Fruit fly (Drosophila melanogaster) whole organism, prepupa: ENCODE measurements around the gene Or7a.
A peak's percentile ranks its signal among the peaks of the same experiment; 100 is the strongest.

Experiments
- Blimp-1 ChIP-seq: fragments of 200-800 bp; sonication (Bioruptor generic); optimal IDR thresholded peaks from 3 replicates; lab custom pipeline; 2017; ENCODE audit warnings: missing biosample characterization, missing genetic modification characterization, mild to moderate bottlenecking, moderate library complexity, missing genetic modification reagents
- CG10669 ChIP-seq: fragments of 200-800 bp; sonication (Bioruptor generic); optimal IDR thresholded peaks from 3 replicates; lab custom pipeline; 2018; ENCODE audit warnings: missing biosample characterization, mild to moderate bottlenecking, missing genetic modification characterization, moderate library complexity
- CG11294 ChIP-seq: fragments of 200-800 bp; sonication (Bioruptor generic); IDR thresholded peaks from 2 replicates; pipeline ENCODE4 v1.3.6; 2022; ENCODE audit warnings: missing biosample characterization, missing genetic modification characterization
- CG11762 ChIP-seq: fragments of 200-800 bp; sonication (Bioruptor generic); optimal IDR thresholded peaks from 3 replicates; lab custom pipeline; 2016; ENCODE audit warnings: missing biosample characterization, missing genetic modification characterization; ENCODE audit not compliant: insufficient read depth
- CG15336 ChIP-seq: fragments of 200-800 bp; sonication (Bioruptor generic); IDR thresholded peaks from 2 replicates; pipeline ENCODE4 v1.3.6; 2022; ENCODE audit warnings: missing biosample characterization, missing genetic modification characterization
- CG1621 ChIP-seq: fragments of 200-800 bp; sonication (Bioruptor generic); optimal IDR thresholded peaks from 3 replicates; lab custom pipeline; 2018; ENCODE audit warnings: missing biosample characterization, mild to moderate bottlenecking, missing genetic modification characterization
- CG16779 ChIP-seq: fragments of 200-800 bp; sonication (Bioruptor generic); optimal IDR thresholded peaks from 3 replicates; lab custom pipeline; 2017; ENCODE audit warnings: missing biosample characterization, mild to moderate bottlenecking, missing genetic modification characterization
- CG3032 ChIP-seq: fragments of 200-800 bp; optimal IDR thresholded peaks from 2 replicates; lab custom pipeline; 2019; ENCODE audit warnings: missing biosample characterization, mild to moderate bottlenecking, missing genetic modification characterization, moderate library complexity
- CG31627 ChIP-seq: fragments of 200-800 bp; sonication (Bioruptor generic); optimal IDR thresholded peaks from 3 replicates; lab custom pipeline; 2016; ENCODE audit warnings: missing biosample characterization, missing genetic modification characterization
- CG32006 ChIP-seq: fragments of 200-800 bp; sonication (Bioruptor generic); optimal IDR thresholded peaks from 3 replicates; lab custom pipeline; 2017; ENCODE audit warnings: missing biosample characterization, mild to moderate bottlenecking, missing genetic modification characterization
- CG3919 ChIP-seq: fragments of 200-800 bp; sonication (Bioruptor generic); optimal IDR thresholded peaks from 3 replicates; lab custom pipeline; 2016; ENCODE audit warnings: missing biosample characterization, missing genetic modification characterization
- CG4318 ChIP-seq: fragments of 200-800 bp; sonication (Bioruptor generic); optimal IDR thresholded peaks from 3 replicates; lab custom pipeline; 2017; ENCODE audit warnings: missing biosample characterization, mild to moderate bottlenecking, missing genetic modification characterization
- CG6163 ChIP-seq: fragments of 200-800 bp; sonication (Bioruptor generic); IDR thresholded peaks from 3 replicates; pipeline ENCODE4 v1.3.6; 2022; ENCODE audit warnings: missing biosample characterization, missing genetic modification characterization
- CG6854 ChIP-seq: fragments of 200-800 bp; sonication (Bioruptor generic); optimal IDR thresholded peaks from 2 replicates; lab custom pipeline; 2017; ENCODE audit warnings: missing biosample characterization, mild to moderate bottlenecking, missing genetic modification characterization
- CG7368 ChIP-seq: fragments of 200-800 bp; sonication (Bioruptor generic); optimal IDR thresholded peaks from 3 replicates; lab custom pipeline; 2016; ENCODE audit warnings: missing biosample characterization, missing genetic modification characterization
- CG8119 ChIP-seq: fragments of 200-800 bp; sonication (Bioruptor generic); IDR thresholded peaks from 3 replicates; pipeline ENCODE4 v1.3.6; 2022; ENCODE audit warnings: missing biosample characterization, missing genetic modification characterization
- CG8319 ChIP-seq: fragments of 200-800 bp; sonication (Bioruptor generic); optimal IDR thresholded peaks from 3 replicates; lab custom pipeline; 2016; ENCODE audit warnings: missing biosample characterization, missing genetic modification characterization
- CG9139 ChIP-seq: fragments of 200-800 bp; sonication (Bioruptor generic); optimal IDR thresholded peaks from 3 replicates; lab custom pipeline; 2017; ENCODE audit warnings: missing biosample characterization, mild to moderate bottlenecking, missing genetic modification characterization
- Eip75B ChIP-seq: fragments of 200-800 bp; sonication (Bioruptor generic); optimal IDR thresholded peaks from 3 replicates; lab custom pipeline; 2016; ENCODE audit warnings: missing biosample characterization, missing genetic modification characterization
- Eip78C ChIP-seq: fragments of 200-800 bp; sonication (Bioruptor generic); peaks from one replicate; lab custom pipeline; 2016; ENCODE audit warnings: missing biosample characterization, missing genetic modification characterization
- Ets96B ChIP-seq: fragments of 200-800 bp; optimal IDR thresholded peaks from 2 replicates; lab custom pipeline; 2019; ENCODE audit warnings: missing biosample characterization, mild to moderate bottlenecking, missing genetic modification characterization, moderate library complexity
- Gug ChIP-seq: fragments of 200-800 bp; sonication (Bioruptor generic); IDR thresholded peaks from 2 replicates; pipeline ENCODE4 v1.3.6; 2022; ENCODE audit warnings: missing biosample characterization, missing genetic modification characterization
- Hr38 ChIP-seq: sonication (Bioruptor generic); optimal IDR thresholded peaks from 2 replicates; lab custom pipeline; 2016; ENCODE audit warnings: missing biosample characterization, missing genetic modification characterization
- Hr39 ChIP-seq: fragments of 200-800 bp; sonication (Bioruptor generic); optimal IDR thresholded peaks from 2 replicates; lab custom pipeline; 2016; ENCODE audit warnings: missing biosample characterization, missing genetic modification characterization
- Hr4 ChIP-seq: fragments of 200-800 bp; sonication (Bioruptor generic); optimal IDR thresholded peaks from 3 replicates; lab custom pipeline; 2016; ENCODE audit warnings: missing biosample characterization, missing genetic modification characterization
- Met ChIP-seq: fragments of 200-800 bp; sonication (Bioruptor generic); optimal IDR thresholded peaks from 3 replicates; lab custom pipeline; 2016; ENCODE audit warnings: missing biosample characterization, missing genetic modification characterization
- OdsH ChIP-seq: fragments of 200-800 bp; sonication (Bioruptor generic); optimal IDR thresholded peaks from 3 replicates; lab custom pipeline; 2016; ENCODE audit warnings: missing biosample characterization, missing genetic modification characterization
- Smox ChIP-seq: fragments of 200-800 bp; sonication (Bioruptor generic); optimal IDR thresholded peaks from 3 replicates; lab custom pipeline; 2016; ENCODE audit warnings: missing biosample characterization, missing genetic modification characterization
- Sox102F ChIP-seq: fragments of 200-800 bp; sonication (Bioruptor generic); optimal IDR thresholded peaks from 2 replicates; lab custom pipeline; 2016; ENCODE audit warnings: missing biosample characterization, mild to moderate bottlenecking, missing genetic modification characterization
- Sox15 ChIP-seq: fragments of 200-800 bp; sonication (Bioruptor generic); optimal IDR thresholded peaks from 3 replicates; lab custom pipeline; 2016; ENCODE audit warnings: missing biosample characterization, missing genetic modification characterization
- achi ChIP-seq: fragments of 200-800 bp; sonication (Bioruptor generic); optimal IDR thresholded peaks from 3 replicates; lab custom pipeline; 2016; ENCODE audit warnings: missing biosample characterization, missing genetic modification characterization
- acj6 ChIP-seq: fragments of 200-800 bp; sonication (Bioruptor generic); optimal IDR thresholded peaks from 3 replicates; lab custom pipeline; 2016; ENCODE audit warnings: missing biosample characterization, missing genetic modification characterization
- cyc ChIP-seq: fragments of 200-800 bp; sonication (Bioruptor generic); optimal IDR thresholded peaks from 3 replicates; lab custom pipeline; 2016; ENCODE audit warnings: missing biosample characterization, missing genetic modification characterization
- dsx ChIP-seq: fragments of 200-800 bp; optimal IDR thresholded peaks from 3 replicates; lab custom pipeline; 2019; ENCODE audit warnings: missing biosample characterization, mild to moderate bottlenecking, missing genetic modification characterization, moderate library complexity; ENCODE audit not compliant: poor library complexity, severe bottlenecking
- eg ChIP-seq: fragments of 200-800 bp; sonication (Bioruptor generic); IDR thresholded peaks from 3 replicates; pipeline ENCODE4 v1.3.6; 2022; ENCODE audit warnings: missing biosample characterization, missing genetic modification characterization
- esn ChIP-seq: fragments of 200-800 bp; sonication (Bioruptor generic); optimal IDR thresholded peaks from 2 replicates; lab custom pipeline; 2016; ENCODE audit warnings: missing biosample characterization, mild to moderate bottlenecking, missing genetic modification characterization, moderate library complexity
- fd59A ChIP-seq: fragments of 200-800 bp; sonication (Bioruptor generic); optimal IDR thresholded peaks from 2 replicates; lab custom pipeline; 2017; ENCODE audit warnings: missing biosample characterization, mild to moderate bottlenecking, missing genetic modification characterization, missing genetic modification reagents
- fd85E ChIP-seq: fragments of 200-800 bp; sonication (Bioruptor generic); optimal IDR thresholded peaks from 3 replicates; lab custom pipeline; 2016; ENCODE audit warnings: missing biosample characterization, missing genetic modification characterization
- fkh ChIP-seq: fragments of 200-800 bp; sonication (Bioruptor generic); optimal IDR thresholded peaks from 3 replicates; lab custom pipeline; 2017; ENCODE audit warnings: missing biosample characterization, mild to moderate bottlenecking, missing genetic modification characterization, moderate library complexity
- lz ChIP-seq: fragments of 200-800 bp; sonication (Bioruptor generic); optimal IDR thresholded peaks from 3 replicates; lab custom pipeline; 2016; ENCODE audit warnings: missing biosample characterization, missing genetic modification characterization
- net ChIP-seq: fragments of 200-800 bp; sonication (Bioruptor generic); optimal IDR thresholded peaks from 3 replicates; lab custom pipeline; 2016; ENCODE audit warnings: missing biosample characterization, missing genetic modification characterization
- pdm3 ChIP-seq: fragments of 200-800 bp; sonication (Bioruptor generic); optimal IDR thresholded peaks from 3 replicates; lab custom pipeline; 2016; ENCODE audit warnings: missing biosample characterization, missing genetic modification characterization
- spab ChIP-seq: fragments of 200-800 bp; sonication (Bioruptor generic); optimal IDR thresholded peaks from 2 replicates; lab custom pipeline; 2017; ENCODE audit warnings: missing biosample characterization, mild to moderate bottlenecking, missing genetic modification characterization, missing genetic modification reagents
- ss ChIP-seq, 2 experiments: fragments of 200-800 bp; sonication (Bioruptor generic); optimal IDR thresholded peaks; 2 replicates in 1 of 2; 3 replicates in 1 of 2; lab custom pipeline; 2017 to 2018; ENCODE audit warnings: mild to moderate bottlenecking in 2 of 2, missing biosample characterization in 2 of 2, missing genetic modification characterization in 2 of 2, moderate library complexity in 1 of 2
- topi ChIP-seq: fragments of 200-800 bp; sonication (Bioruptor generic); optimal IDR thresholded peaks from 3 replicates; lab custom pipeline; 2016; ENCODE audit warnings: missing biosample characterization, missing genetic modification characterization
- vri ChIP-seq: fragments of 200-800 bp; sonication (Bioruptor generic); optimal IDR thresholded peaks from 3 replicates; lab custom pipeline; 2016; ENCODE audit warnings: missing biosample characterization, mild to moderate bottlenecking, missing genetic modification characterization

Or7a gene

DNA sequence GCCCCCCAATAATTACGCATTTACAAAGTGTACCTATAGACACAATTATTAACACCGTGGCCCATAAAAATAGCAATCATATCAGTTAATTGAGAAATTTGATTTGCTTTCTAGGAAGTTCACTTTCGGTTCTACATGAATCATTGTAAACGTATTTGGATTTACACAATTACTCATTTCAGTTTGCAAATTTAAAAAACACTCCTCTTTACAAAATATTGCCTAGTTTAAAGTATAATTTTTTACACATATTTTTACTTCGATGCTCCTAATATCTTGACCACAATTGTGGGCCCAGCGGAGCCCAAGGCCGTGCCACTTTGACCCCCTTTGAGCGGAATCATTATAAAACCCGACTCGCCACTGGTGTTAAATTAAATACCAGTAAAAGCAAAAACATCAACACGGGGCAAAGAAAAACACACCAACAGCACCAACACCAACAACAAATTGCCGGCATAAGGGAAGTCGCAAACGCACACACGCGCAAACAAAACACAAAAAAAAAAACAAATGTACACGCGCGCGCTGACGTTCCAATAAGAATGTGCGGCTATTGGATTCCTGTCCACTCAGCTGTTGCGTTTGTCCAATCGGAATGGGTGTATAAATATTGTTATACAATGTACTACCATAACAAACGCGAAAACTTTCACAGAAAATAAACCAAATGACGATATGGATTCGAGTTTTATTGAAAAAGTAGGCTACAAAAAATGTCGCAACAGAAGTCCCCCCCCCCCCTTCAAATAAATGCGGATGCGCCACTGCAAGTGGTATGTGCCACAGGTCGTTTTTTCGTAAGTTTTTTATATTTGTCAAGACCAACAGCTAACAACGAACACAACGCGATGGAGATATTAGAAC, 50.8 kb downstream of the Or7a start:
- TF ChIP-seq Gug (no peak), eg (peak; percentile 56), Smox (GFP tag; lab: Kevin White, UChicago) (no peak), net (GFP tag; lab: Kevin White, UChicago) (no peak), Sox15 (GFP tag; lab: Kevin White, UChicago) (no peak), CG3919 (peak; percentile 18), Sox102F (GFP tag; lab: Kevin White, UChicago) (peak; percentile 7), spab (GFP tag; lab: Kevin White, UChicago) (no peak), vri (GFP tag; lab: Kevin White, UChicago) (no peak), CG8119 (no peak), cyc (GFP tag; lab: Kevin White, UChicago) (peak; percentile 10), Ets96B (tag; lab: Kevin White, UChicago) (peak; percentile 6), CG10669 (peak; percentile 25), Blimp-1 (GFP tag; lab: Kevin White, UChicago) (no peak), Eip75B (GFP tag; lab: Kevin White, UChicago) (no peak), achi (GFP tag; lab: Kevin White, UChicago) (peak; percentile 33), CG16779 (tag; lab: Kevin White, UChicago) (no peak), CG11294 (GFP tag; lab: Robert Waterston, UW) (no peak), CG1621 (tag; lab: Kevin White, UChicago) (no peak), fd85E (GFP tag; lab: Kevin White, UChicago) (no peak), fkh (GFP tag; lab: Kevin White, UChicago) (peak; percentile 37), CG31627 (peak; percentile 31), CG6854 (GFP tag; lab: Kevin White, UChicago) (no peak), CG15336 (GFP tag; lab: Robert Waterston, UW) (0 out of 2 replicates have a peak, but pooled peaks have one; percentile 33), CG3032 (tag; lab: Kevin White, UChicago) (no peak), Hr38 (GFP tag; lab: Kevin White, UChicago) (no peak), CG8319 (GFP tag; lab: Kevin White, UChicago) (no peak), CG11762 (no peak), acj6 (peak; percentile 13), dsx (no peak), Met (GFP tag; lab: Kevin White, UChicago) (peak; percentile 64), ss (GFP tag; optimal IDR thresholded peaks at IDR 0.05; lab: Kevin White, UChicago) (no peak), CG6163 (GFP tag; lab: Robert Waterston, UW) (peak; percentile 28; the same call in 1 of the 3 replicates), topi (no peak), CG7368 (GFP tag; lab: Kevin White, UChicago) (no peak), Hr39 (GFP tag; lab: Kevin White, UChicago) (peak; percentile 40), fd59A (no peak), Hr4 (GFP tag; lab: Kevin White, UChicago) (no peak), pdm3 (peak; percentile 8), esn (peak; percentile 5), CG9139 (no peak), OdsH (GFP tag; lab: Kevin White, UChicago) (peak; percentile 7), Eip78C (GFP tag; lab: Kevin White, UChicago) (no peak), CG32006 (GFP tag; lab: Kevin White, UChicago) (peak; percentile 23), CG4318 (GFP tag; lab: Kevin White, UChicago) (no peak), lz (peak; percentile 23)
- TF ChIP-seq, all 60 proteins: peak for 19
